Fruit fly (Drosophila melanogaster) whole organism: ENCODE data around the gene noc.

Experiments used
- Dll ChIP-seq: fragments of >200 bp; optimal IDR thresholded peaks from 2 replicates; lab custom pipeline; 2017
- EcR ChIP-seq, 2 experiments: fragments of >200 bp; optimal IDR thresholded peaks; 2 replicates each; lab custom pipeline; 2017; ENCODE audit warnings: missing biosample characterization in 2 of 2, missing genetic modification characterization in 2 of 2, missing genetic modification reagents in 2 of 2
- pan ChIP-seq: fragments of >200 bp; optimal IDR thresholded peaks from 2 replicates; lab custom pipeline; 2017
- psq ChIP-seq: fragments of >200 bp; optimal IDR thresholded peaks from 2 replicates; lab custom pipeline; 2017
- usp ChIP-seq: fragments of >200 bp; optimal IDR thresholded peaks from 2 replicates; lab custom pipeline; 2017; ENCODE audit warnings: missing biosample characterization, missing genetic modification characterization, mixed read lengths

- TF ChIP-seq pan (lab: Kevin White, UChicago) (no peak), Dll (lab: Kevin White, UChicago) (no peak), psq (no peak), usp (GFP tag; lab: Kevin White, UChicago) (no peak), EcR (GFP tag; optimal IDR thresholded peaks at IDR 0.05; lab: Kevin White, UChicago) (no peak)
Measured at dm6 chr2L:14511872-14512271, 21.2 kb downstream of the noc start.
